Fruit fly (Drosophila melanogaster) whole organism, wandering third instar larva: ENCODE measurements around the gene CG14454.

Source experiments
- Abd-B ChIP-seq: fragments of >200 bp; optimal IDR thresholded peaks from 2 replicates; lab custom pipeline; 2017; ENCODE audit warnings: missing biosample characterization, missing genetic modification characterization
- CG32264 ChIP-seq: fragments of 200-800 bp; sonication (Bioruptor generic); optimal IDR thresholded peaks from 2 replicates; lab custom pipeline; 2016; ENCODE audit warnings: missing biosample characterization, missing genetic modification characterization
- CG9705 ChIP-seq: fragments of 200-800 bp; sonication (Bioruptor generic); optimal IDR thresholded peaks from 2 replicates; lab custom pipeline; 2018; ENCODE audit warnings: missing biosample characterization, mild to moderate bottlenecking, missing genetic modification characterization
- CrebA ChIP-seq: fragments of 200-800 bp; sonication (Bioruptor generic); optimal IDR thresholded peaks from 2 replicates; lab custom pipeline; 2016; ENCODE audit warnings: missing biosample characterization, mild to moderate bottlenecking, missing genetic modification characterization, borderline replicate concordance
- Dfd ChIP-seq: fragments of >200 bp; optimal IDR thresholded peaks from 2 replicates; lab custom pipeline; 2017; ENCODE audit warnings: missing biosample characterization, missing genetic modification characterization
- Dif ChIP-seq: fragments of 200-275, 200-300 bp; sonication (Bioruptor generic); optimal IDR thresholded peaks from 2 replicates; lab custom pipeline; 2018; ENCODE audit warnings: missing biosample characterization, missing genetic modification characterization; ENCODE audit not compliant: partially characterized antibody
- GATAd ChIP-seq: sonication (Bioruptor generic); optimal IDR thresholded peaks from 2 replicates; lab custom pipeline; 2016; ENCODE audit warnings: missing biosample characterization, missing genetic modification characterization
- HLH106 ChIP-seq: fragments of 200-800 bp; optimal IDR thresholded peaks from 3 replicates; lab custom pipeline; 2019; ENCODE audit warnings: missing biosample characterization, mild to moderate bottlenecking, missing genetic modification characterization, moderate library complexity
- Hnf4 ChIP-seq: fragments of 200-800 bp; sonication (Bioruptor generic); optimal IDR thresholded peaks from 2 replicates; lab custom pipeline; 2016; ENCODE audit warnings: missing biosample characterization, mild to moderate bottlenecking, missing genetic modification characterization
- Hr78 ChIP-seq: fragments of >200 bp; optimal IDR thresholded peaks from 2 replicates; lab custom pipeline; 2017; ENCODE audit warnings: missing biosample characterization, missing genetic modification characterization
- Hr83 ChIP-seq: fragments of 200-300 bp; sonication (Bioruptor generic); optimal IDR thresholded peaks from 2 replicates; lab custom pipeline; 2016; ENCODE audit warnings: missing biosample characterization, mild to moderate bottlenecking, missing genetic modification characterization, moderate library complexity; ENCODE audit not compliant: poor library complexity, severe bottlenecking
- Jra ChIP-seq: sonication (Bioruptor generic); optimal IDR thresholded peaks from 2 replicates; lab custom pipeline; 2016; ENCODE audit warnings: missing biosample characterization, missing genetic modification characterization
- Mio ChIP-seq: sonication (Bioruptor generic); optimal IDR thresholded peaks from 2 replicates; lab custom pipeline; 2016; ENCODE audit warnings: missing biosample characterization, missing genetic modification characterization
- Myc ChIP-seq: fragments of >200 bp; optimal IDR thresholded peaks from 2 replicates; lab custom pipeline; 2017
- N ChIP-seq: fragments of >200 bp; optimal IDR thresholded peaks from 2 replicates; lab custom pipeline; 2018; ENCODE audit warnings: missing biosample characterization, missing external identifiers, missing genetic modification characterization
- OdsH ChIP-seq: fragments of 200-800 bp; sonication (Bioruptor generic); optimal IDR thresholded peaks from 2 replicates; lab custom pipeline; 2016; ENCODE audit warnings: missing biosample characterization, mild to moderate bottlenecking, missing genetic modification characterization
- Rel ChIP-seq, 2 experiments: fragments of 200-800 bp; sonication (Bioruptor generic) in 1 of 2; optimal IDR thresholded peaks; 2 replicates in 1 of 2; 3 replicates in 1 of 2; lab custom pipeline; 2016 to 2019; ENCODE audit warnings: mild to moderate bottlenecking in 2 of 2, missing biosample characterization in 2 of 2, missing genetic modification characterization in 2 of 2, moderate library complexity in 1 of 2
- br ChIP-seq: fragments of 200-800 bp; sonication (Bioruptor generic); optimal IDR thresholded peaks from 2 replicates; lab custom pipeline; 2016; ENCODE audit warnings: missing biosample characterization, missing genetic modification characterization
- brk ChIP-seq: fragments of 200-800 bp; sonication (Bioruptor generic); optimal IDR thresholded peaks from 2 replicates; lab custom pipeline; 2016; ENCODE audit warnings: missing biosample characterization, mild to moderate bottlenecking, missing genetic modification characterization
- dl ChIP-seq, 2 experiments: fragments of 175-275, 200-275 bp in 1 of 2; fragments of 200-275 bp in 1 of 2; sonication (Bioruptor generic); optimal IDR thresholded peaks; lab custom pipeline; 2018; ENCODE audit warnings: mild to moderate bottlenecking in 2 of 2, missing biosample characterization in 2 of 2, missing genetic modification characterization in 2 of 2, moderate library complexity in 2 of 2; ENCODE audit not compliant: partially characterized antibody in 2 of 2, insufficient read depth in 1 of 2
- dsf ChIP-seq: sonication (Bioruptor generic); optimal IDR thresholded peaks from 2 replicates; lab custom pipeline; 2016; ENCODE audit warnings: missing biosample characterization, missing genetic modification characterization, borderline replicate concordance
- ey ChIP-seq: fragments of 200-800 bp; sonication (Bioruptor generic); optimal IDR thresholded peaks from 2 replicates; lab custom pipeline; 2016; ENCODE audit warnings: missing biosample characterization, missing genetic modification characterization
- foxo ChIP-seq, 2 experiments: fragments of 200-800 bp; sonication (Bioruptor generic); optimal IDR thresholded peaks; 2 replicates in 1 of 2; 3 replicates in 1 of 2; lab custom pipeline; 2016 to 2017; ENCODE audit warnings: missing biosample characterization in 2 of 2, missing genetic modification characterization in 2 of 2
- h ChIP-seq: fragments of 200-800 bp; sonication (Bioruptor generic); optimal IDR thresholded peaks from 3 replicates; lab custom pipeline; 2016; ENCODE audit warnings: missing biosample characterization, mild to moderate bottlenecking, missing genetic modification characterization
- jim ChIP-seq: fragments of 175-275, 200-325 bp; sonication (Bioruptor generic); optimal IDR thresholded peaks from 2 replicates; lab custom pipeline; 2016; ENCODE audit warnings: missing biosample characterization, mild to moderate bottlenecking, missing genetic modification characterization
- psq ChIP-seq: fragments of 200-800 bp; sonication (Bioruptor generic); optimal IDR thresholded peaks from 3 replicates; lab custom pipeline; 2017; ENCODE audit warnings: missing biosample characterization, mild to moderate bottlenecking, missing genetic modification characterization, moderate library complexity
- rgr ChIP-seq: fragments of 200-800 bp; sonication (Bioruptor generic); optimal IDR thresholded peaks from 3 replicates; lab custom pipeline; 2016; ENCODE audit warnings: missing biosample characterization, mild to moderate bottlenecking, missing genetic modification characterization
- sage ChIP-seq: fragments of 200-800 bp; sonication (Bioruptor generic); optimal IDR thresholded peaks from 2 replicates; lab custom pipeline; 2016; ENCODE audit warnings: missing biosample characterization, mild to moderate bottlenecking, missing genetic modification characterization
- sv ChIP-seq: fragments of 200-800 bp; sonication (Bioruptor generic); optimal IDR thresholded peaks from 3 replicates; lab custom pipeline; 2016; ENCODE audit warnings: missing biosample characterization, missing genetic modification characterization
- tai ChIP-seq: sonication (Bioruptor generic); optimal IDR thresholded peaks from 2 replicates; lab custom pipeline; 2016; ENCODE audit warnings: missing biosample characterization, missing genetic modification characterization
- usp ChIP-seq: fragments of >200 bp; optimal IDR thresholded peaks from 2 replicates; lab custom pipeline; 2017; ENCODE audit warnings: missing biosample characterization, missing genetic modification characterization

CG14454 gene

DNA sequence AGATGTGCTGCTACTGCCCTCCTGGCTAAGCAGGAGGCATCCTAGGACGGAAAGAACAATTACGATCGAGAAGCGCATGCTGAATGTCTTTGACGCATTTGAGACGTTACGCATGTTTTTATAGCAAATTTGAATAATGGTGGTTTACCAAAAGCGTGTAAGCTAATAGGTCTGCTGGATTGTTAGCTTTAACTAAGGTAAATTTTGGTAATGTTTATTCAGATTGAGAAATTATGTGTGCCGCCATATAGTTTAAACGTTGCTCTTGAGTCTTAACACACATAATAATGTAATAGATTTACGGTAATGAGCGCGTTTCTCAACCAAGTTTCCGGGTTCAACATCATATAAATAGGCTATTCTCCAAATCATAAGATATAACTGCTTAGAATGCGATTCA lies 1.4 kb upstream of the CG14454 start, which contains the start of the genes CG12546 and CG14453:
CG12546 (minus strand) TSS at position 101 of the 400 bp plus-strand sequence.
CG14453 (plus strand) TSS at position 372 of the 400 bp plus-strand sequence.
- TF ChIP-seq Hr78, result no peak
- TF ChIP-seq usp (GFP tag; lab: Kevin White, UChicago), result no peak
- no peak for TF ChIP-seq Dfd (GFP tag; lab: Kevin White, UChicago)
- no peak for TF ChIP-seq Myc (lab: Kevin White, UChicago)
- no peak for TF ChIP-seq Mio
- no peak for TF ChIP-seq CG32264

dm6 chr3L:22686987-22687386 lies 5.3 kb downstream of the CG14454 start, which contains the start of the genes CG14455 and CG14456:
CG14455 (minus strand) TSS chr3L:22687087.
CG14456 (plus strand) TSS chr3L:22687222.
- TF ChIP-seq sv (GFP tag; lab: Kevin White, UChicago) (no peak), Hnf4 (GFP tag; lab: Kevin White, UChicago) (no peak), Dfd (GFP tag; lab: Kevin White, UChicago) (no peak), CG32264 (no peak), Hr78 (no peak), CG9705 (GFP tag; lab: Kevin White, UChicago) (no peak), sage (no peak), Jra (no peak), dsf (GFP tag; lab: Kevin White, UChicago) (no peak), N (GFP tag; lab: Kevin White, UChicago) (no peak), rgr (GFP tag; lab: Kevin White, UChicago) (no peak), Abd-B (no peak), OdsH (no peak), CrebA (GFP tag; lab: Kevin White, UChicago) (no peak), ey (GFP tag; lab: Kevin White, UChicago) (no peak)

dm6 chr3L:22680932-22681331 lies 11.4 kb downstream of the CG14454 start:
- no peak for TF ChIP-seq br (GFP tag; lab: Kevin White, UChicago)
- TF ChIP-seq usp (GFP tag; lab: Kevin White, UChicago), result no peak
- no peak for TF ChIP-seq dsf (GFP tag; lab: Kevin White, UChicago)
- no peak for TF ChIP-seq GATAd (GFP tag; lab: Kevin White, UChicago)
- TF ChIP-seq Hr83 (GFP tag; lab: Kevin White, UChicago), result no peak
- no peak for TF ChIP-seq h (GFP tag; lab: Kevin White, UChicago)
- no peak for TF ChIP-seq ey (GFP tag; lab: Kevin White, UChicago)
- no peak for TF ChIP-seq Hr78
- TF ChIP-seq jim (GFP tag; lab: Kevin White, UChicago), result no peak

DNA sequence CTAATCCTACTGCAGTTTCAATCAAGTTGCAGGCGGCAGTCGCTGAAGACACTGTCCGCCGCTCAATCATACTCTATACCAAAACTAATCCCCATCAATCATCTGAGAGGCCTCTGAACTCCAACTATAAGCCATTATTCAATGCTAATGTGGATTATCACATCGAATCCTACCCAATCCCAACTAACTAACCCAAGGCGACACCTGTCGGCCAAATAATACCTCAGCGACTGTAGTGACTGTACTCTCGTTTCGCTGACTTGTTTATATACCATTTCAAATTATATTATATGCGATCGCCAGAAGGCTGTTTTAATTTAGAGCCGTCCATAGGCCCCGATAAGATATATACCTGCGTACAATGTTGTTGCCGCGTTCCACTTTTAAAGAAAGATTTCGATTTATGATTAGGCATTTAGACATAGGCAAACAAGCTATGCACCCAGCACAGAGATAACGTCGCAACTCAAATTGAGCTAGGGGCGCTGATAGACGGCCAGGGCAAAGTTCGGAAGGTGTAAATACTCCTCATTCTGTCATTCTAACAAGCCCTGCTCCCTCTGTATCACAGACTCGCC lies 20.5 kb downstream of the CG14454 start:
- TF ChIP-seq dl (GFP tag; optimal IDR thresholded peaks at IDR 0.05; lab: Kevin White, UChicago; ENCODE audit: insufficient read depth in 1 of 2, partially characterized antibody in 2 of 2) (no peak), ey (GFP tag; lab: Kevin White, UChicago) (no peak), psq (no peak)

DNA sequence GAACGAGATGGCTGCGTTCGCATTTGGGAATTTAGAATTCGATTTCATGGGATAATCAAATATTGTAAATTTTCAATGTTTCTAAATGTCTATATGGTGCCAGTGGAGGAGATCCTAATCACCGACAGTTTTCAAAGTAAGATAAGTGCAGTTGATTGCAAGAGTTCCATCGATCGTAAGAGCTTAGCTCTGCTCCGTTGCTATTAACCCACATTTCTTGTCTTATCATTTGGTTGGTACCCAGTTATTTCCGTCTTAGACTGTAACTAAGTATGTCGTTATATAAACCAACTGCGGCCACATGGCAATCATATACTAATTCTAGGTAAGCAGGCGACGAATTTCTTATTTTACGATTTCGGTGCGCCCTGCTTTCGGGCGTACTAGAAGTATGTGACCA lies 22.2 kb downstream of the CG14454 start:
- TF ChIP-seq tai (GFP tag; lab: Kevin White, UChicago), result no peak
- TF ChIP-seq Hnf4 (GFP tag; lab: Kevin White, UChicago), result no peak
- no peak for TF ChIP-seq Jra
- no peak for TF ChIP-seq ey (GFP tag; lab: Kevin White, UChicago)
- no peak for TF ChIP-seq foxo (GFP tag; optimal IDR thresholded peaks at IDR 0.05; lab: Kevin White, UChicago)
- no peak for TF ChIP-seq CG32264
- TF ChIP-seq Rel (GFP tag; optimal IDR thresholded peaks at IDR 0.05; lab: Kevin White, UChicago), result no peak
- TF ChIP-seq Rel (tag; optimal IDR thresholded peaks at IDR 0.05; lab: Kevin White, UChicago), result no peak
- no peak for TF ChIP-seq brk (GFP tag; lab: Kevin White, UChicago)
- no peak for TF ChIP-seq N (GFP tag; lab: Kevin White, UChicago)
- no peak for TF ChIP-seq HLH106 (tag; lab: Kevin White, UChicago)
- TF ChIP-seq Myc (lab: Kevin White, UChicago), result no peak
- no peak for TF ChIP-seq sv (GFP tag; lab: Kevin White, UChicago)
- no peak for TF ChIP-seq sage
- no peak for TF ChIP-seq dsf (GFP tag; lab: Kevin White, UChicago)
- TF ChIP-seq Dif, result no peak
